Worm (Caenorhabditis elegans) whole organism, young adult: Measurements from ENCODE around the gene tex-2.

ENCODE experiments used
- B0019.2 ChIP-seq: fragments of 200-800 bp; sonication (Bioruptor generic); conservative IDR thresholded peaks from 2 replicates; pipeline ENCODE4 v1.3.6; 2022; ENCODE audit warnings: missing genetic modification reagents, missing genetic modification characterization, missing compliant biosample characterization
- C06A6.2 ChIP-seq: fragments of 200-800 bp; sonication (Bioruptor generic); conservative IDR thresholded peaks from 2 replicates; pipeline ENCODE4 v1.3.6; 2022; ENCODE audit warnings: missing genetic modification characterization, missing compliant biosample characterization
- F22D6.2 ChIP-seq: sonication (generic microtip); optimal IDR thresholded peaks from 2 replicates; lab custom pipeline; 2016; ENCODE audit warnings: mild to moderate bottlenecking, missing genetic modification characterization, missing compliant biosample characterization
- F23B12.7 ChIP-seq: sonication (generic microtip); optimal IDR thresholded peaks from 2 replicates; lab custom pipeline; 2017; ENCODE audit warnings: missing genetic modification characterization, mild to moderate bottlenecking, missing compliant biosample characterization, antibody characterized with exemption, moderate library complexity; ENCODE audit not compliant: insufficient read depth
- F37B4.10 ChIP-seq: fragments of 200-800 bp; sonication (Bioruptor generic); IDR thresholded peaks from 2 replicates; pipeline ENCODE4 v1.3.6; 2022; ENCODE audit warnings: missing genetic modification characterization, missing compliant biosample characterization
- F39B2.1 ChIP-seq: fragments of 200-800 bp; sonication (Bioruptor generic); IDR thresholded peaks from 2 replicates; pipeline ENCODE4 v1.3.6; 2022; ENCODE audit warnings: missing genetic modification reagents, missing genetic modification characterization, missing compliant biosample characterization
- F49E8.2 ChIP-seq: sonication (generic microtip); optimal IDR thresholded peaks from 3 replicates; lab custom pipeline; 2017; ENCODE audit warnings: missing genetic modification characterization, mild to moderate bottlenecking, missing compliant biosample characterization, antibody characterized with exemption, moderate library complexity; ENCODE audit not compliant: insufficient read depth
- Y53F4B.3 ChIP-seq: fragments of 200-800 bp; sonication (Bioruptor generic); IDR thresholded peaks from 2 replicates; pipeline ENCODE4 v1.3.6; 2022; ENCODE audit warnings: missing genetic modification reagents, missing genetic modification characterization, missing compliant biosample characterization
- Y67H2A.10 ChIP-seq: fragments of 200-800 bp; sonication (Bioruptor generic); conservative IDR thresholded peaks from 2 replicates; pipeline ENCODE4 v1.3.6; 2022; ENCODE audit warnings: missing genetic modification reagents, missing genetic modification characterization, missing compliant biosample characterization
- Y95B8A.8 ChIP-seq: fragments of 200-800 bp; sonication (Bioruptor generic); IDR thresholded peaks from 2 replicates; pipeline ENCODE4 v1.3.6; 2022; ENCODE audit warnings: missing genetic modification reagents, missing genetic modification characterization, missing compliant biosample characterization
- aptf-3 ChIP-seq: fragments of 200-800 bp; sonication (Bioruptor generic); IDR thresholded peaks from 2 replicates; pipeline ENCODE4 v1.3.6; 2022; ENCODE audit warnings: missing genetic modification characterization, missing compliant biosample characterization
- cebp-2 ChIP-seq: fragments of 200-800 bp; sonication (Bioruptor generic); IDR thresholded peaks from 2 replicates; pipeline ENCODE4 v1.3.6; 2022; ENCODE audit warnings: missing genetic modification characterization, missing compliant biosample characterization
- ceh-58 ChIP-seq: fragments of 200-800 bp; sonication (Bioruptor generic); IDR thresholded peaks from 2 replicates; pipeline ENCODE4 v1.3.6; 2022; ENCODE audit warnings: missing genetic modification characterization, missing compliant biosample characterization
- dpff-1 ChIP-seq: sonication (generic microtip); optimal IDR thresholded peaks from 2 replicates; lab custom pipeline; 2017; ENCODE audit warnings: mild to moderate bottlenecking, missing genetic modification characterization, missing compliant biosample characterization
- egl-44 ChIP-seq: fragments of 200-800 bp; sonication (Bioruptor generic); IDR thresholded peaks from 2 replicates; pipeline ENCODE4 v1.3.6; 2022; ENCODE audit warnings: missing genetic modification reagents, missing genetic modification characterization, missing compliant biosample characterization
- egrh-3 ChIP-seq: fragments of 200-800 bp; sonication (Bioruptor generic); IDR thresholded peaks from 2 replicates; pipeline ENCODE4 v1.3.6; 2022; ENCODE audit warnings: missing genetic modification reagents, missing genetic modification characterization, missing compliant biosample characterization
- fkh-3 ChIP-seq: sonication (generic microtip); optimal IDR thresholded peaks from 2 replicates; lab custom pipeline; 2016; ENCODE audit warnings: mild to moderate bottlenecking, missing genetic modification characterization, missing compliant biosample characterization
- hrde-1 ChIP-seq: sonication (generic microtip); optimal IDR thresholded peaks from 2 replicates; lab custom pipeline; 2016; ENCODE audit warnings: missing genetic modification characterization, mild to moderate bottlenecking, missing compliant biosample characterization, moderate library complexity, missing genotype, missing genetic modification reagents, borderline replicate concordance
- let-526 ChIP-seq: fragments of 200-800 bp; sonication (Bioruptor generic); IDR thresholded peaks from 2 replicates; pipeline ENCODE4 v1.3.6; 2022; ENCODE audit warnings: missing genetic modification reagents, missing genetic modification characterization, missing compliant biosample characterization
- let-607 ChIP-seq, 2 experiments: fragments of 200-800 bp in 1 of 2; sonication (Bioruptor generic) in 1 of 2; sonication (generic microtip) in 1 of 2; optimal IDR thresholded peaks; 2 replicates each; lab custom pipeline; 2016 to 2018; ENCODE audit warnings: mild to moderate bottlenecking in 2 of 2, missing compliant biosample characterization in 2 of 2, missing genetic modification characterization in 2 of 2, moderate library complexity in 2 of 2, missing genotype in 1 of 2
- lin-35 ChIP-seq, 3 experiments: fragments of 150-350 bp in 2 of 3; sonication (generic microtip) in 1 of 3; optimal IDR thresholded peaks; 2 replicates each; lab custom pipeline; 2014 to 2018; ENCODE audit warnings: missing biosample characterization in 3 of 3, missing genetic modification characterization in 3 of 3, missing genetic modification reagents in 3 of 3
- lsy-27 ChIP-seq: sonication (generic microtip); optimal IDR thresholded peaks from 2 replicates; lab custom pipeline; 2017; ENCODE audit warnings: missing genetic modification characterization, mild to moderate bottlenecking, missing compliant biosample characterization, antibody characterized with exemption, missing genotype, borderline replicate concordance; ENCODE audit not compliant: insufficient read depth
- madf-6 ChIP-seq: fragments of 200-800 bp; sonication (Bioruptor generic); IDR thresholded peaks from 2 replicates; pipeline ENCODE4 v1.3.6; 2022; ENCODE audit warnings: missing genetic modification reagents, missing genetic modification characterization, missing compliant biosample characterization
- madf-8 ChIP-seq: fragments of 200-800 bp; sonication (Bioruptor generic); conservative IDR thresholded peaks from 2 replicates; pipeline ENCODE4 v1.3.6; 2022; ENCODE audit warnings: missing genetic modification reagents, missing genetic modification characterization, missing compliant biosample characterization
- nhr-120 ChIP-seq: fragments of 200-800 bp; sonication (Bioruptor generic); IDR thresholded peaks from 2 replicates; pipeline ENCODE4 v1.3.6; 2022; ENCODE audit warnings: missing genetic modification characterization, missing compliant biosample characterization
- nhr-80 ChIP-seq: sonication (generic microtip); optimal IDR thresholded peaks from 2 replicates; lab custom pipeline; 2016; ENCODE audit warnings: missing genetic modification characterization, missing compliant biosample characterization
- repo-1 ChIP-seq: sonication (generic microtip); optimal IDR thresholded peaks from 2 replicates; lab custom pipeline; 2017; ENCODE audit warnings: mild to moderate bottlenecking, missing genetic modification characterization, missing compliant biosample characterization
- rpc-1 ChIP-seq, 2 experiments: fragments of 150-350 bp in 1 of 2; sonication (generic microtip) in 1 of 2; optimal IDR thresholded peaks; 2 replicates each; lab custom pipeline; 2014 to 2018; ENCODE audit warnings: missing biosample characterization in 1 of 2, missing genetic modification characterization in 1 of 2, missing genetic modification reagents in 1 of 2, missing genotype in 1 of 2
- sdz-38 ChIP-seq: sonication (generic microtip); optimal IDR thresholded peaks from 2 replicates; lab custom pipeline; 2016; ENCODE audit warnings: missing genotype, missing genetic modification characterization, missing compliant biosample characterization
- snpc-4 ChIP-seq, 5 experiments: fragments of 150-350 bp in 1 of 5; sonication (generic microtip) in 4 of 5; optimal IDR thresholded peaks; 2 replicates each; lab custom pipeline; 2014 to 2018; ENCODE audit warnings: missing genetic modification characterization in 5 of 5, missing biosample characterization in 3 of 5, antibody characterized with exemption in 2 of 5, mild to moderate bottlenecking in 2 of 5, missing compliant biosample characterization in 2 of 5, missing genotype in 2 of 5, moderate library complexity in 2 of 5, missing genetic modification reagents in 1 of 5
- tbp1 ChIP-seq: fragments of 200-800 bp; sonication (Bioruptor generic); optimal IDR thresholded peaks from 2 replicates; lab custom pipeline; 2018; ENCODE audit warnings: mild to moderate bottlenecking, missing genetic modification characterization, missing compliant biosample characterization
- tlf-1 ChIP-seq: fragments of 200-800 bp; sonication (Bioruptor generic); optimal IDR thresholded peaks from 2 replicates; lab custom pipeline; 2018; ENCODE audit warnings: mild to moderate bottlenecking, missing genetic modification characterization, missing compliant biosample characterization
- zfh-2 ChIP-seq: fragments of 200-800 bp; sonication (Bioruptor generic); conservative IDR thresholded peaks from 2 replicates; pipeline ENCODE4 v1.3.6; 2022; ENCODE audit warnings: missing genetic modification reagents, missing genetic modification characterization, missing compliant biosample characterization
- ztf-26 ChIP-seq: sonication (generic microtip); optimal IDR thresholded peaks from 2 replicates; lab custom pipeline; 2017; ENCODE audit warnings: missing genetic modification characterization, missing compliant biosample characterization
- ztf-28 ChIP-seq: fragments of 200-800 bp; sonication (Bioruptor generic); IDR thresholded peaks from 2 replicates; pipeline ENCODE4 v1.3.6; 2022; ENCODE audit warnings: missing genetic modification reagents, missing genetic modification characterization, missing compliant biosample characterization

tex-2 gene

DNA sequence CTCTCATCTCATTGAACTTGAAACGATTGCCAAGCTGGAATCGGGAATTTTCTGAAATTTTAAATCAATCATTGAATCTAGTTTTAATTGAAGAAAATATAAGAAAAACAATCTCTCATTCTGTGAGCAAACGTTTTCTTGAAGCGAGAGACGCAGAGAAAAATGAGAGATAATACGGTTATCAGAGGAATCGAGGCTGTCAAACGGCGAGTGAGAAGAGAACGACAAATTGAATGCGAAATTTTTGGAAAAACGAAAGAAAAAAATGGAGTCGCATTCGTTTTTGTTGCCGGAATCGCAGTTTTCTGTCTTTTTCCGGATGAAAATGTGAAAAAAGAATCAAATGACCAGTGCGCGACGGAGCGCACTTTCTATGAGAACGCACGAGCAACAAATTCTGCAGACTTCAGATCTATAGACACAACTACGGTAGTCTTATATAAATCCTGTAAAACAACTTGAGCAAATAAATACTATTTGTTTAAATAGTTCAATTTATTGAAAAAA lies at the start of gene tex-2 (continued):
- TF ChIP-seq snpc-4 (GFP tag; optimal IDR thresholded peaks at IDR 0.05; lab: Kevin White, UChicago) (no peak), snpc-4 (tag; optimal IDR thresholded peaks at IDR 0.05; lab: Kevin White, UChicago) (peak in 1 of 4 experiments; percentile 51), cebp-2 (GFP tag; lab: Robert Waterston, UW) (no peak), ztf-26 (tag; lab: Kevin White, UChicago) (no peak), F22D6.2 (no peak), ceh-58 (GFP tag; lab: Robert Waterston, UW) (no peak), Y67H2A.10 (GFP tag; lab: Robert Waterston, UW) (no peak), F49E8.2 (tag; lab: Kevin White, UChicago) (no peak), nhr-120 (GFP tag; lab: Robert Waterston, UW) (no peak), let-607 (tag; optimal IDR thresholded peaks at IDR 0.05; lab: Kevin White, UChicago) (peak in 1 of 2 experiments; percentile 12), fkh-3 (tag; lab: Kevin White, UChicago) (no peak), lsy-27 (tag; lab: Kevin White, UChicago) (peak; percentile 14), zfh-2 (GFP tag; lab: Robert Waterston, UW) (peak; percentile 33; the same call in 1 of the 2 replicates), ztf-28 (no peak), F39B2.1 (no peak), Y53F4B.3 (GFP tag; lab: Robert Waterston, UW) (no peak), F23B12.7 (tag; lab: Kevin White, UChicago) (peak; percentile 48), aptf-3 (no peak), Y95B8A.8 (GFP tag; lab: Robert Waterston, UW) (no peak), let-526 (GFP tag; lab: Robert Waterston, UW) (no peak), tbp1 (peak; percentile 11), C06A6.2 (no peak), madf-8 (GFP tag; lab: Robert Waterston, UW) (no peak), egrh-3 (GFP tag; lab: Robert Waterston, UW) (no peak), tlf-1 (GFP tag; lab: Kevin White, UChicago) (no peak), dpff-1 (tag; lab: Kevin White, UChicago) (no peak), nhr-80 (tag; lab: Kevin White, UChicago) (peak; percentile 84), B0019.2 (GFP tag; lab: Robert Waterston, UW) (no peak), egl-44 (no peak), sdz-38 (tag; lab: Kevin White, UChicago) (no peak), rpc-1 (optimal IDR thresholded peaks at IDR 0.05; lab: Kevin White, UChicago) (no peak), rpc-1 (tag; optimal IDR thresholded peaks at IDR 0.05; lab: Kevin White, UChicago) (no peak), lin-35 (GFP tag; optimal IDR thresholded peaks at IDR 0.05; lab: Kevin White, UChicago) (no peak), repo-1 (tag; lab: Kevin White, UChicago) (no peak), F37B4.10 (GFP tag; lab: Robert Waterston, UW) (no peak)

- TF ChIP-seq madf-6 (peak; percentile 35), hrde-1 (tag; lab: Kevin White, UChicago) (no peak)
Measured at ce11 chrII:5921620-5922019, 48.2 kb upstream of the tex-2 start, which contains the start of gene vrk-1. TSS of gene vrk-1 (plus strand) at chrII:5921967.
